Fruit fly (Drosophila melanogaster) whole organism: ENCODE measurements around the gene CG33253.

ENCODE experiments used
- CG8478 ChIP-seq: fragments of >200 bp; optimal IDR thresholded peaks from 2 replicates; lab custom pipeline; 2018; ENCODE audit warnings: inconsistent platforms
- Dll ChIP-seq: fragments of >200 bp; optimal IDR thresholded peaks from 2 replicates; lab custom pipeline; 2017
- EcR ChIP-seq, 2 experiments: fragments of >200 bp; optimal IDR thresholded peaks; 2 replicates each; lab custom pipeline; 2017; ENCODE audit warnings: missing biosample characterization in 2 of 2, missing genetic modification characterization in 2 of 2, missing genetic modification reagents in 2 of 2
- psq ChIP-seq: fragments of >200 bp; optimal IDR thresholded peaks from 2 replicates; lab custom pipeline; 2017
- usp ChIP-seq: fragments of >200 bp; optimal IDR thresholded peaks from 2 replicates; lab custom pipeline; 2017; ENCODE audit warnings: missing biosample characterization, missing genetic modification characterization, mixed read lengths

dm6 chrX:19179696-19180255 is 3.4 kb upstream of the CG33253 start, which contains the start of the genes CG7556 and CG7453:
- TF ChIP-seq usp (GFP tag; lab: Kevin White, UChicago) (no peak), CG8478 (lab: Kevin White, UChicago) (no peak), psq (lab: Kevin White, UChicago) (no peak), EcR (GFP tag; optimal IDR thresholded peaks at IDR 0.05; lab: Kevin White, UChicago) (no peak), Dll (lab: Kevin White, UChicago) (no peak)
